Fruit fly (Drosophila melanogaster) whole organism, embryonic: ENCODE data around the gene mAChR-C.

ENCODE experiments used
- Ada2b ChIP-seq: fragments of 200-800 bp; sonication (Bioruptor generic); IDR thresholded peaks from 2 replicates; pipeline ENCODE4 v1.3.6; 2022; ENCODE audit warnings: missing biosample characterization, missing genetic modification characterization
- Atf6 ChIP-seq: fragments of 200-800 bp; sonication (Bioruptor generic); IDR thresholded peaks from 2 replicates; pipeline ENCODE4 v1.3.6; 2022; ENCODE audit warnings: missing biosample characterization, missing genetic modification characterization
- Blimp-1 ChIP-seq: fragments of 200-800 bp; sonication (Bioruptor generic); optimal IDR thresholded peaks from 3 replicates; lab custom pipeline; 2018; ENCODE audit warnings: missing biosample characterization, missing genetic modification characterization, mild to moderate bottlenecking, moderate library complexity, missing genetic modification reagents
- CG1024 ChIP-seq: fragments of 200-800 bp; sonication (Bioruptor generic); IDR thresholded peaks from 2 replicates; pipeline ENCODE4 v1.3.6; 2022; ENCODE audit warnings: missing biosample characterization, missing genetic modification characterization
- CG10321 ChIP-seq: fragments of 200-800 bp; sonication (Bioruptor generic); IDR thresholded peaks from 2 replicates; pipeline ENCODE4 v1.3.6; 2022; ENCODE audit warnings: missing biosample characterization, missing genetic modification characterization
- CG12942 ChIP-seq: fragments of 200-800 bp; sonication (Bioruptor generic); optimal IDR thresholded peaks from 3 replicates; lab custom pipeline; 2016; ENCODE audit warnings: missing biosample characterization, missing genetic modification characterization
- CG14441 ChIP-seq: fragments of 200-800 bp; sonication (Bioruptor generic); IDR thresholded peaks from 2 replicates; pipeline ENCODE4 v1.3.6; 2022; ENCODE audit warnings: missing biosample characterization, missing genetic modification characterization
- CG14667 ChIP-seq: fragments of 200-800 bp; sonication (Bioruptor generic); IDR thresholded peaks from 2 replicates; pipeline ENCODE4 v1.3.6; 2022; ENCODE audit warnings: missing biosample characterization, missing genetic modification characterization
- CG16813 ChIP-seq: fragments of 200-800 bp; sonication (Bioruptor generic); IDR thresholded peaks from 3 replicates; pipeline ENCODE4 v1.3.6; 2022; ENCODE audit warnings: missing biosample characterization, missing genetic modification characterization; ENCODE audit not compliant: partially characterized antibody
- CG2116 ChIP-seq: fragments of 200-800 bp; sonication (Bioruptor generic); optimal IDR thresholded peaks from 3 replicates; lab custom pipeline; 2018; ENCODE audit warnings: missing biosample characterization, mild to moderate bottlenecking, missing genetic modification characterization
- CG2120 ChIP-seq: fragments of 200-800 bp; sonication (Bioruptor generic); optimal IDR thresholded peaks from 3 replicates; lab custom pipeline; 2016; ENCODE audit warnings: missing biosample characterization, missing genetic modification characterization
- CG2875 ChIP-seq: fragments of 200-800 bp; sonication (Bioruptor generic); optimal IDR thresholded peaks from 2 replicates; lab custom pipeline; 2017; ENCODE audit warnings: missing biosample characterization, mild to moderate bottlenecking, missing genetic modification characterization, missing genetic modification reagents
- CG31365 ChIP-seq: fragments of 200-800 bp; sonication (Bioruptor generic); optimal IDR thresholded peaks from 2 replicates; lab custom pipeline; 2018; ENCODE audit warnings: missing biosample characterization, mild to moderate bottlenecking, missing genetic modification characterization
- CG3281 ChIP-seq: fragments of 200-800 bp; sonication (Bioruptor generic); optimal IDR thresholded peaks from 3 replicates; lab custom pipeline; 2017; ENCODE audit warnings: missing biosample characterization, mild to moderate bottlenecking, missing genetic modification characterization
- CG33557 ChIP-seq: fragments of 200-800 bp; sonication (Bioruptor generic); optimal IDR thresholded peaks from 2 replicates; lab custom pipeline; 2019; ENCODE audit warnings: missing biosample characterization, mild to moderate bottlenecking, missing genetic modification characterization, moderate library complexity
- CG34422 ChIP-seq: fragments of 200-800 bp; sonication (Bioruptor generic); IDR thresholded peaks from 3 replicates; pipeline ENCODE4 v1.3.6; 2022; ENCODE audit warnings: missing biosample characterization, missing genetic modification characterization
- CG6272 ChIP-seq: fragments of 200-800 bp; sonication (Bioruptor generic); IDR thresholded peaks from 2 replicates; pipeline ENCODE4 v1.3.6; 2022; ENCODE audit warnings: missing biosample characterization, missing genetic modification characterization
- CG8089 ChIP-seq: fragments of 200-800 bp; sonication (Bioruptor generic); optimal IDR thresholded peaks from 3 replicates; lab custom pipeline; 2016; ENCODE audit warnings: missing biosample characterization, missing genetic modification characterization
- CG9215 ChIP-seq: fragments of 200-800 bp; sonication (Bioruptor generic); IDR thresholded peaks from 2 replicates; pipeline ENCODE4 v1.3.6; 2022; ENCODE audit warnings: missing biosample characterization, missing genetic modification characterization
- Camta ChIP-seq: fragments of 200-800 bp; sonication (Bioruptor generic); optimal IDR thresholded peaks from 2 replicates; lab custom pipeline; 2016; ENCODE audit warnings: missing biosample characterization, missing genetic modification characterization
- Chrac-16 ChIP-seq: fragments of 200-800 bp; sonication (Bioruptor generic); optimal IDR thresholded peaks from 3 replicates; lab custom pipeline; 2016; ENCODE audit warnings: missing biosample characterization, missing genetic modification characterization
- D19B ChIP-seq: fragments of 200-800 bp; sonication (Bioruptor generic); optimal IDR thresholded peaks from 2 replicates; lab custom pipeline; 2017; ENCODE audit warnings: missing biosample characterization, mild to moderate bottlenecking, missing genetic modification characterization
- Dbx ChIP-seq: fragments of 200-800 bp; sonication (Bioruptor generic); IDR thresholded peaks from 3 replicates; pipeline ENCODE4 v1.3.6; 2022; ENCODE audit warnings: missing biosample characterization, missing genetic modification characterization
- Dfd ChIP-seq, 2 experiments: fragments of >200 bp; optimal IDR thresholded peaks; 2 replicates each; lab custom pipeline; 2017; ENCODE audit warnings: missing biosample characterization in 2 of 2, missing genetic modification characterization in 2 of 2
- Ets97D ChIP-seq: fragments of 200-800 bp; sonication (Bioruptor generic); optimal IDR thresholded peaks from 3 replicates; lab custom pipeline; 2016; ENCODE audit warnings: missing biosample characterization, missing genetic modification characterization
- HLH3B ChIP-seq: fragments of 200-800 bp; sonication (Bioruptor generic); IDR thresholded peaks from 2 replicates; pipeline ENCODE4 v1.3.6; 2022; ENCODE audit warnings: missing biosample characterization, missing genetic modification characterization
- HmgD ChIP-seq: fragments of 200-800 bp; sonication (Bioruptor generic); optimal IDR thresholded peaks from 3 replicates; lab custom pipeline; 2016; ENCODE audit warnings: missing biosample characterization, missing genetic modification characterization
- Kr ChIP-seq: fragments of 200-800 bp; sonication (Bioruptor generic); optimal IDR thresholded peaks from 2 replicates; lab custom pipeline; 2017; ENCODE audit warnings: missing biosample characterization, mild to moderate bottlenecking, missing genetic modification characterization
- Med ChIP-seq: fragments of 200-800 bp; sonication (Bioruptor generic); peaks from one replicate; lab custom pipeline; 2016; ENCODE audit warnings: missing biosample characterization, missing genetic modification characterization, mild to moderate bottlenecking, inconsistent platforms, moderate library complexity
- Nf-YA ChIP-seq: fragments of 200-800 bp; sonication (Bioruptor generic); IDR thresholded peaks from 2 replicates; pipeline ENCODE4 v1.3.6; 2022; ENCODE audit warnings: missing biosample characterization, missing genetic modification characterization
- Opbp ChIP-seq: fragments of 200-800 bp; sonication (Bioruptor generic); IDR thresholded peaks from 3 replicates; pipeline ENCODE4 v1.3.6; 2022; ENCODE audit warnings: missing biosample characterization, missing genetic modification characterization; ENCODE audit not compliant: partially characterized antibody
- Sin3A ChIP-seq: fragments of >200 bp; optimal IDR thresholded peaks from 2 replicates; lab custom pipeline; 2018
- Spps ChIP-seq: fragments of 200-800 bp; sonication (Bioruptor generic); optimal IDR thresholded peaks from 2 replicates; lab custom pipeline; 2018; ENCODE audit warnings: missing biosample characterization, mild to moderate bottlenecking, missing genetic modification characterization
- Sry-β ChIP-seq: fragments of 200-800 bp; sonication (Bioruptor generic); optimal IDR thresholded peaks from 2 replicates; lab custom pipeline; 2018; ENCODE audit warnings: missing biosample characterization, mild to moderate bottlenecking, missing genetic modification characterization, moderate library complexity
- cato ChIP-seq: fragments of 200-800 bp; sonication (Bioruptor generic); optimal IDR thresholded peaks from 2 replicates; lab custom pipeline; 2016; ENCODE audit warnings: missing biosample characterization, missing genetic modification characterization, borderline replicate concordance
- chinmo ChIP-seq: fragments of 200-800 bp; sonication (Bioruptor generic); IDR thresholded peaks from 4 replicates; pipeline ENCODE4 v1.3.6; 2022; ENCODE audit warnings: missing biosample characterization, missing genetic modification characterization; ENCODE audit not compliant: partially characterized antibody
- corto ChIP-seq: fragments of 200-800 bp; sonication (Bioruptor generic); optimal IDR thresholded peaks from 2 replicates; lab custom pipeline; 2016; ENCODE audit warnings: missing biosample characterization, mild to moderate bottlenecking, missing genetic modification characterization, moderate library complexity
- croc ChIP-seq: fragments of 200-800 bp; sonication (Bioruptor generic); conservative IDR thresholded peaks from 3 replicates; pipeline ENCODE4 v1.3.6; 2022; ENCODE audit warnings: missing biosample characterization, missing genetic modification characterization
- dimm ChIP-seq: fragments of 200-800 bp; sonication (Bioruptor generic); IDR thresholded peaks from 2 replicates; pipeline ENCODE4 v1.3.6; 2022; ENCODE audit warnings: missing biosample characterization, missing genetic modification characterization
- dmrt11E ChIP-seq: fragments of 200-800 bp; sonication (Bioruptor generic); optimal IDR thresholded peaks from 3 replicates; lab custom pipeline; 2018; ENCODE audit warnings: missing biosample characterization, mild to moderate bottlenecking, missing genetic modification characterization, moderate library complexity
- en ChIP-seq: fragments of 200-800 bp; sonication (Bioruptor generic); optimal IDR thresholded peaks from 2 replicates; lab custom pipeline; 2016; ENCODE audit warnings: missing biosample characterization, missing genetic modification characterization
- gcm ChIP-seq: fragments of 200-800 bp; sonication (Bioruptor generic); optimal IDR thresholded peaks from 2 replicates; lab custom pipeline; 2019; ENCODE audit warnings: missing biosample characterization, mild to moderate bottlenecking, missing genetic modification characterization, moderate library complexity
- kni ChIP-seq: fragments of 200-800 bp; sonication (Bioruptor generic); optimal IDR thresholded peaks from 3 replicates; lab custom pipeline; 2017; ENCODE audit warnings: mild to moderate bottlenecking, missing biosample characterization, missing genetic modification reagents, missing genetic modification characterization
- luna ChIP-seq: fragments of 200-800 bp; sonication (Bioruptor generic); optimal IDR thresholded peaks from 2 replicates; lab custom pipeline; 2016; ENCODE audit warnings: missing biosample characterization, missing genetic modification characterization
- onecut ChIP-seq: fragments of 200-800 bp; sonication (Bioruptor generic); IDR thresholded peaks from 2 replicates; pipeline ENCODE4 v1.3.6; 2022; ENCODE audit warnings: missing biosample characterization, missing genetic modification characterization
- pb ChIP-seq: fragments of 200-800 bp; sonication (Bioruptor generic); optimal IDR thresholded peaks from 3 replicates; lab custom pipeline; 2016; ENCODE audit warnings: missing biosample characterization, missing genetic modification characterization
- ranshi ChIP-seq: fragments of 200-800 bp; sonication (Bioruptor generic); IDR thresholded peaks from 2 replicates; pipeline ENCODE4 v1.3.6; 2022; ENCODE audit warnings: missing biosample characterization, missing genetic modification characterization
- slbo ChIP-seq: fragments of 200-800 bp; sonication (Bioruptor generic); IDR thresholded peaks from 2 replicates; pipeline ENCODE4 v1.3.6; 2022; ENCODE audit warnings: missing biosample characterization, missing genetic modification characterization
- tin ChIP-seq: fragments of 200-800 bp; sonication (Bioruptor generic); optimal IDR thresholded peaks from 3 replicates; lab custom pipeline; 2016; ENCODE audit warnings: missing biosample characterization, missing genetic modification characterization

mAChR-C gene

dm6 chrX:6804485-6805295 lies 27.8 kb downstream of the mAChR-C start (continued):
- TF ChIP-seq CG6272 (GFP tag; lab: Robert Waterston, UW): peak; percentile 80
- no peak for TF ChIP-seq en
- peak; percentile 54 for TF ChIP-seq CG12942
- TF ChIP-seq Dfd (GFP tag; optimal IDR thresholded peaks at IDR 0.05; lab: Kevin White, UChicago): no peak
- peak; percentile 45 for TF ChIP-seq CG33557 (GFP tag; lab: Kevin White, UChicago)
- peak; percentile 91 for TF ChIP-seq HLH3B (GFP tag; lab: Robert Waterston, UW)
- no peak for TF ChIP-seq gcm
- TF ChIP-seq dimm (GFP tag; lab: Robert Waterston, UW): peak; percentile 76
- TF ChIP-seq onecut: peak; percentile 62
- peak; percentile 69; the same call in 1 of the 2 replicates for TF ChIP-seq Atf6 (GFP tag; lab: Robert Waterston, UW)
- TF ChIP-seq CG10321: no peak
- TF ChIP-seq HmgD (GFP tag; lab: Kevin White, UChicago): no peak
- TF ChIP-seq ranshi (GFP tag; lab: Robert Waterston, UW): peak; percentile 89
- no peak for TF ChIP-seq luna
- peak; percentile 93 for TF ChIP-seq corto
- peak; percentile 39 for TF ChIP-seq Camta (GFP tag; lab: Kevin White, UChicago)
- TF ChIP-seq D19B: peak; percentile 49
- peak; percentile 89 for TF ChIP-seq Ada2b (GFP tag; lab: Robert Waterston, UW)
- TF ChIP-seq CG34422 (GFP tag; lab: Robert Waterston, UW): peak; percentile 87
- peak; percentile 75 for TF ChIP-seq CG2875 (GFP tag; lab: Kevin White, UChicago)
- peak; percentile 80; the same call in 2 of the 3 replicates for TF ChIP-seq Dbx (GFP tag; lab: Robert Waterston, UW)
- TF ChIP-seq Chrac-16 (GFP tag; lab: Kevin White, UChicago): peak; percentile 77
- no peak for TF ChIP-seq CG16813 (GFP tag; lab: Robert Waterston, UW)
- no peak for TF ChIP-seq Sin3A (lab: Kevin White, UChicago)
- no peak for TF ChIP-seq Sry-β
- no peak for TF ChIP-seq Opbp
- TF ChIP-seq CG31365 (tag; lab: Kevin White, UChicago): peak; percentile 18
- TF ChIP-seq Nf-YA (GFP tag; lab: Robert Waterston, UW): peak; percentile 79
- peak; percentile 64 for TF ChIP-seq tin (GFP tag; lab: Kevin White, UChicago)
- TF ChIP-seq Spps: peak; percentile 6
- no peak for TF ChIP-seq Blimp-1 (GFP tag; lab: Kevin White, UChicago)
- TF ChIP-seq Ets97D (GFP tag; lab: Kevin White, UChicago): peak; percentile 41
- TF ChIP-seq CG2116 (GFP tag; lab: Kevin White, UChicago): no peak
- TF ChIP-seq chinmo (GFP tag; lab: Robert Waterston, UW): no peak
- TF ChIP-seq dmrt11E (tag; lab: Kevin White, UChicago): peak; percentile 77
- TF ChIP-seq CG3281 (GFP tag; lab: Kevin White, UChicago): peak; percentile 73
- TF ChIP-seq CG8089 (GFP tag; lab: Kevin White, UChicago): peak; percentile 14
- peak; percentile 96 for TF ChIP-seq Med (GFP tag; lab: Kevin White, UChicago)
- TF ChIP-seq CG2120 (GFP tag; lab: Kevin White, UChicago): peak; percentile 82
- TF ChIP-seq CG9215 (GFP tag; lab: Robert Waterston, UW): peak; percentile 78
- peak; percentile 63; the same call in 2 of the 3 replicates for TF ChIP-seq croc (GFP tag; lab: Robert Waterston, UW)
- peak; percentile 88 for TF ChIP-seq slbo (GFP tag; lab: Robert Waterston, UW)
- peak; percentile 88 for TF ChIP-seq CG14441 (GFP tag; lab: Robert Waterston, UW)
- peak; percentile 30 for TF ChIP-seq cato (GFP tag; lab: Kevin White, UChicago)
- TF ChIP-seq pb (GFP tag; lab: Kevin White, UChicago): peak; percentile 26
- peak; percentile 83 for TF ChIP-seq CG1024
- no peak for TF ChIP-seq Kr (GFP tag; lab: Kevin White, UChicago)
- TF ChIP-seq kni: no peak
- peak; percentile 84 for TF ChIP-seq CG14667
